Worm (Caenorhabditis elegans): Measurements from ENCODE around the gene math-21.
"Not testable (repeated sequence)": the region's sequence is repeated elsewhere in the genome, so short reads cannot be mapped to it uniquely, and the experiment has no call there.

math-21 gene

DNA sequence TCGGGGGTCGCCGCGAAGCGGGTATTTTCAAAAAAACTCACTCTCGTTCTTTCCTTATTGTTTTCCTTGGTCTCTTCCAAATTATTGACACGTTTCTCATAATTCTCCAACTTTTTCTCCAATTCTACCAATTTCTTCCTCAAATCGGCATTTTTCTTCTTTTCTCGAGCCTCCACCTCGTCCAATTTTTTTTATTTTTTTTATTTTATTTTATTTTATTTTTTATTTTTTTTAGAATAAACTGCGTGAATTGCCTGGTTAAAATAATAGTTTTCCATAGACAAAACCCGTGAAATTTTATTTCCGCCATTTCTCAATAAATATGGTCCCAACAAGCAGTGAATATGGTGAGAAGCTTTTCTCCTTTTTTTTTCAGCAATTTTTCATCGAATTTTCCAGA, 18.9 kb downstream of the math-21 start, which contains the start of gene F59H6.15:
Gene F59H6.15, plus strand, starts transcription at position 301 of the 400 bp plus-strand sequence.
- TF ChIP-seq dsc-1 (tag; optimal IDR thresholded peaks at IDR 0.05) (no peak), C16A3.4 (tag; optimal IDR thresholded peaks at IDR 0.05) (no peak), ztf-4 (tag; optimal IDR thresholded peaks at IDR 0.05) (no peak), elt-3 (tag; optimal IDR thresholded peaks at IDR 0.05) (no peak)

DNA sequence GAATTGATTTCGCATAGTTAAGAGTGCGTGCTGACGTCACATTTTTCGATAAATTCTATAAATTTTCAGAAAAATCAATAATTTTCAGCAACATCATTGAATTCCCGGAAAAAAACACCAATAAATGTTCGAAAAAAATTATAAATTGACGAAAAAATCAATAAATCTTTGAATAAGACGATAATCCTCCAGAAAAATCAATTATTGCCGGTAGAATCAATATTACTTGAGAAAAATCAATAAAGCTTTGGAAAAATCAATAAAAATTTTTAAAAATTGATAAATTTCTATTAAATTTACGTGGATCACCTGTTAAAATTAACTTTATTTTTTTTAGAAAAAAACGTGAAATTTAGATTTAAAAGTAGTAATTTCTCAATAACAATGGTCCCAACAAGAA, 20.0 kb downstream of the math-21 start:
- no peak for TF ChIP-seq dpl-1 (GFP tag; optimal IDR thresholded peaks at IDR 0.05)
- TF ChIP-seq ztf-11 (tag; optimal IDR thresholded peaks at IDR 0.05): no peak
- TF ChIP-seq nhr-28 (tag; optimal IDR thresholded peaks at IDR 0.05): no peak
- TF ChIP-seq unc-62 (GFP tag; optimal IDR thresholded peaks at IDR 0.05): no peak
- TF ChIP-seq F16B12.6 (tag; optimal IDR thresholded peaks at IDR 0.05): no peak
- TF ChIP-seq nhr-19 (GFP tag; conservative IDR thresholded peaks at IDR 0.05): no peak
- TF ChIP-seq lsy-2 (tag; optimal IDR thresholded peaks at IDR 0.05): no peak
- no peak for TF ChIP-seq nhr-76 (tag; optimal IDR thresholded peaks at IDR 0.05)
- no peak for TF ChIP-seq C34B4.2 (tag; optimal IDR thresholded peaks at IDR 0.05)

DNA sequence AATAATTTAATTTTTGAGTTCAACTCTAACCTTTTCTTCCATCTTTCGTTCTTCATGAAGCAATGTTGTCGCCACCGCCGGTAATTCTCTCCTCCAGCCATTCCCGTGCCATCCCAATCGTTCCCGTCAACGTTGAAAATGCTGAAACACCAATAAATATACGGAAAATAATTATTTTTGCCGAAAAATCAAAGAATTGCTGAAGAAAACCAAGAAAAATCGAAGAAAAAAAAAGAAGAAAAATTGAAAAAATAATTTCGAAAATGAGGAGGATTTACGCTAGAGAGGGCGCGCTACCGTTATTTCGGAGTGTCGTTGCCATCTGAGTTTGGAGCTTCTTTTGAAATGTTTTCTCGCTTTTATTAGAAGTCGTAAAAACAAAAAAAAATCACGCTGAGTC, 29.7 kb downstream of the math-21 start, which contains the start of gene cya-2:
Gene cya-2, minus strand, starts transcription at position 101 of the 400 bp plus-strand sequence.
- not testable (repeated sequence) for TF ChIP-seq nhr-28 (tag; optimal IDR thresholded peaks at IDR 0.05); aha-1 (tag; optimal IDR thresholded peaks at IDR 0.05); ceh-8 (GFP tag; optimal IDR thresholded peaks at IDR 0.05)

DNA sequence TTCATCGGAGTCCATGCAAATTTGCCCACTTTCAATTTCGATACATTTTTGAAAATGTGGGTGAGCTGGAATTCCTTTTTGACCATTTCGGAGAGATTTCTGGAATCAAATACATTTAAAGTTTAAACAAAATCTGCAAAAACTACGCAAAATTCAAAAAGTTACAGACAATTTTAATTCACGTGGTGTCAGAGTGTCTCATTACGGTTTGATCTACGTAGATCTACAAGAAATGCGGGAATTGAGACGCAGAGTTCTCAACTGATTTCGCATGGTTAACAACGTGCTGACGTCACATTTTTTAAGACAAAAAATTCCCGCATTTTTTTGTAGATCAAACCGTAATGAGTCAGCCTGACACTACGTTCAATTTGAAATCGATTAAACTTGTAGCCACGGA, 32.7 kb downstream of the math-21 start, which contains the start of gene bath-21:
Gene bath-21, minus strand, starts transcription at position 101 of the 400 bp plus-strand sequence.
- TF ChIP-seq ama-1 (optimal IDR thresholded peaks at IDR 0.05) (no peak), ztf-4 (tag; optimal IDR thresholded peaks at IDR 0.05) (no peak), hpl-2 (GFP tag; optimal IDR thresholded peaks at IDR 0.05) (no peak), C16A3.4 (tag; optimal IDR thresholded peaks at IDR 0.05) (no peak), mdl-1 (tag; optimal IDR thresholded peaks at IDR 0.05) (no peak), rnt-1 (tag; optimal IDR thresholded peaks at IDR 0.05) (no peak), hlh-4 (tag; optimal IDR thresholded peaks at IDR 0.05) (no peak), aly-2 (tag; optimal IDR thresholded peaks at IDR 0.05) (no peak), F16B12.6 (tag; optimal IDR thresholded peaks at IDR 0.05) (no peak)

DNA sequence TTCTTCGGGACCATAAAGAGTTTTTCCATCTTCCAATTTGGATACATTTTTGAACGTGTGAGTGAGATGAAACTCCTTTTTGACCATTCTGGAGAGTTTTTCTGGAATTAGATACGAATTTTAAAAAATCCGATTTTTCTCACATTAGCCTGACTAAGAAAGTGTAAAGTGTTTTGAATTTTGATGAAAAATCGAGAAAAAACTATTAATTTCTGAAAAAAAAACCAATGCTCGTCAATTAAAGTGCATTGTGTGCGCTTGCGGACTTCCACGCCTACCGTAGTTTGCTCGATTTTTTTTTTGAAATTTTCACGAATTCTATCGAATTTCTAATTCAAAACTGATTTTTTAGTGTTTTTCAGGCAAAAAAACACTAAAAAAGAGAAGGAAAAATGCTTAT, 34.9 kb downstream of the math-21 start, which contains the start of gene bath-1:
Gene bath-1, minus strand, starts transcription at position 101 of the 400 bp plus-strand sequence.
- TF ChIP-seq ceh-8 (GFP tag; optimal IDR thresholded peaks at IDR 0.05) (no peak), mdl-1 (tag; optimal IDR thresholded peaks at IDR 0.05) (no peak), lin-14 (GFP tag; optimal IDR thresholded peaks at IDR 0.05) (no peak), nhr-11 (tag; optimal IDR thresholded peaks at IDR 0.05) (no peak), snu-23 (GFP tag; optimal IDR thresholded peaks at IDR 0.05) (no peak), hpl-2 (GFP tag; optimal IDR thresholded peaks at IDR 0.05) (no peak), pqm-1 (tag; optimal IDR thresholded peaks at IDR 0.05) (no peak), rnt-1 (tag; optimal IDR thresholded peaks at IDR 0.05) (no peak), pag-3 (tag; optimal IDR thresholded peaks at IDR 0.05; ENCODE audit: borderline replicate concordance, insufficient read depth) (no peak), nhr-12 (tag; optimal IDR thresholded peaks at IDR 0.05) (no peak), dpl-1 (GFP tag; optimal IDR thresholded peaks at IDR 0.05) (no peak), ztf-4 (tag; optimal IDR thresholded peaks at IDR 0.05) (no peak), blmp-1 (tag; optimal IDR thresholded peaks at IDR 0.05) (no peak), irx-1 (tag; optimal IDR thresholded peaks at IDR 0.05) (no peak), ama-1 (optimal IDR thresholded peaks at IDR 0.05) (no peak), snpc-4 (tag; optimal IDR thresholded peaks at IDR 0.05) (no peak), nhr-71 (tag; optimal IDR thresholded peaks at IDR 0.05) (no peak), unc-86 (tag; optimal IDR thresholded peaks at IDR 0.05) (no peak), grh-1 (GFP tag; IDR thresholded peaks at IDR 0.05) (no peak), swsn-7 (tag; optimal IDR thresholded peaks at IDR 0.05) (no peak)

Data from whole organism, L1 larva.